Worm (Caenorhabditis elegans) whole organism, L3 larva: ENCODE measurements around the gene F44D12.6.

Experiments used
- R02D3.7 ChIP-seq: fragments of 150-350 bp; optimal IDR thresholded peaks from 2 replicates; lab custom pipeline; 2014; ENCODE audit warnings: missing biosample characterization, missing genetic modification characterization
- ZK546.5 ChIP-seq: sonication (generic microtip); optimal IDR thresholded peaks from 2 replicates; lab custom pipeline; 2017; ENCODE audit warnings: missing biosample characterization, missing genetic modification characterization
- ama-1 ChIP-seq: fragments of 150-350 bp; optimal IDR thresholded peaks from 2 replicates; lab custom pipeline; 2018
- ceh-28 ChIP-seq: fragments of 150-350 bp; optimal IDR thresholded peaks from 2 replicates; lab custom pipeline; 2014; ENCODE audit warnings: missing biosample characterization, missing genetic modification reagents, missing genetic modification characterization
- ceh-82 ChIP-seq: fragments of 150-350 bp; optimal IDR thresholded peaks from 2 replicates; lab custom pipeline; 2014; ENCODE audit warnings: missing biosample characterization, missing genetic modification characterization
- ceh-9 ChIP-seq: sonication (generic microtip); optimal IDR thresholded peaks from 2 replicates; lab custom pipeline; 2018; ENCODE audit warnings: missing biosample characterization, missing genetic modification characterization
- daf-12 ChIP-seq: fragments of 150-350 bp; optimal IDR thresholded peaks from 2 replicates; lab custom pipeline; 2014; ENCODE audit warnings: missing biosample characterization, missing genetic modification reagents, missing genetic modification characterization
- egl-5 ChIP-seq: fragments of 150-350 bp; optimal IDR thresholded peaks from 2 replicates; lab custom pipeline; 2017; ENCODE audit warnings: missing biosample characterization, missing genetic modification reagents, missing genetic modification characterization, inconsistent platforms
- elt-2 ChIP-seq: sonication (generic microtip); optimal IDR thresholded peaks from 2 replicates; lab custom pipeline; 2016; ENCODE audit warnings: missing genetic modification reagents, mild to moderate bottlenecking, missing genetic modification characterization, missing compliant biosample characterization
- eor-1 ChIP-seq, 2 experiments: fragments of 150-350 bp; optimal IDR thresholded peaks; 2 replicates each; lab custom pipeline; 2014 to 2018; ENCODE audit warnings: missing biosample characterization in 2 of 2, missing genetic modification characterization in 2 of 2
- fkh-10 ChIP-seq: sonication (generic microtip); optimal IDR thresholded peaks from 2 replicates; lab custom pipeline; 2017; ENCODE audit warnings: missing biosample characterization, missing genetic modification reagents, missing genetic modification characterization
- fkh-2 ChIP-seq: fragments of 150-350 bp; optimal IDR thresholded peaks from 2 replicates; lab custom pipeline; 2014; ENCODE audit warnings: missing biosample characterization, missing genetic modification reagents, missing genetic modification characterization
- fos-1 ChIP-seq: fragments of 150-350 bp; optimal IDR thresholded peaks from 2 replicates; lab custom pipeline; 2014; ENCODE audit warnings: missing biosample characterization, missing genetic modification characterization
- hmg-11 ChIP-seq: sonication (generic microtip); optimal IDR thresholded peaks from 2 replicates; lab custom pipeline; 2016; ENCODE audit warnings: missing genetic modification characterization, missing compliant biosample characterization
- jun-1 ChIP-seq: fragments of 150-350 bp; optimal IDR thresholded peaks from 2 replicates; lab custom pipeline; 2014; ENCODE audit warnings: missing biosample characterization, missing genetic modification reagents, missing genetic modification characterization
- lin-15B ChIP-seq: fragments of 150-350 bp; optimal IDR thresholded peaks from 2 replicates; lab custom pipeline; 2014; ENCODE audit warnings: missing biosample characterization, missing genetic modification characterization
- lin-39 ChIP-seq: fragments of 150-350 bp; optimal IDR thresholded peaks from 2 replicates; lab custom pipeline; 2018; ENCODE audit warnings: missing biosample characterization, missing genetic modification reagents, missing genetic modification characterization
- lsy-12 ChIP-seq: sonication (generic microtip); optimal IDR thresholded peaks from 2 replicates; lab custom pipeline; 2016; ENCODE audit warnings: mild to moderate bottlenecking, missing genetic modification characterization, missing compliant biosample characterization
- mdl-1 ChIP-seq: fragments of 150-350 bp; optimal IDR thresholded peaks from 2 replicates; lab custom pipeline; 2014; ENCODE audit warnings: missing biosample characterization, missing genetic modification characterization
- nfya-1 ChIP-seq: sonication (generic microtip); optimal IDR thresholded peaks from 2 replicates; lab custom pipeline; 2017; ENCODE audit warnings: missing genetic modification characterization, mild to moderate bottlenecking, missing compliant biosample characterization, antibody characterized with exemption, moderate library complexity; ENCODE audit not compliant: insufficient read depth
- nhr-12 ChIP-seq: fragments of 150-350 bp; optimal IDR thresholded peaks from 2 replicates; lab custom pipeline; 2014; ENCODE audit warnings: missing biosample characterization, missing genetic modification characterization
- nhr-23 ChIP-seq: fragments of 150-350 bp; optimal IDR thresholded peaks from 2 replicates; lab custom pipeline; 2014; ENCODE audit warnings: missing biosample characterization, missing genetic modification reagents, missing genetic modification characterization
- nhr-237 ChIP-seq: fragments of 150-350 bp; optimal IDR thresholded peaks from 2 replicates; lab custom pipeline; 2014; ENCODE audit warnings: missing biosample characterization, missing genetic modification characterization
- nhr-25 ChIP-seq: sonication (generic microtip); optimal IDR thresholded peaks from 2 replicates; lab custom pipeline; 2017; ENCODE audit warnings: missing biosample characterization, missing genetic modification characterization
- nhr-43 ChIP-seq: sonication (generic microtip); optimal IDR thresholded peaks from 2 replicates; lab custom pipeline; 2016; ENCODE audit warnings: mild to moderate bottlenecking, missing genetic modification characterization, missing compliant biosample characterization; ENCODE audit not compliant: poor library complexity, severe bottlenecking
- nhr-67 ChIP-seq: fragments of 150-350 bp; optimal IDR thresholded peaks from 2 replicates; lab custom pipeline; 2014; ENCODE audit warnings: missing biosample characterization, missing genetic modification characterization
- nhr-77 ChIP-seq: fragments of 150-350 bp; optimal IDR thresholded peaks from 2 replicates; lab custom pipeline; 2014; ENCODE audit warnings: missing biosample characterization, missing genetic modification characterization
- pha-4 ChIP-seq: fragments of 150-350 bp; optimal IDR thresholded peaks from 2 replicates; lab custom pipeline; 2014; ENCODE audit warnings: missing biosample characterization, missing genetic modification reagents, missing genetic modification characterization
- pqm-1 ChIP-seq: fragments of 150-350 bp; optimal IDR thresholded peaks from 2 replicates; lab custom pipeline; 2017; ENCODE audit warnings: missing biosample characterization, missing genetic modification characterization, inconsistent platforms
- sea-2 ChIP-seq: fragments of 150-350 bp; sonication (generic microtip); optimal IDR thresholded peaks from 4 replicates; lab custom pipeline; 2014; ENCODE audit warnings: missing biosample characterization, missing genetic modification reagents, missing genetic modification characterization
- skn-1 ChIP-seq: fragments of 150-350 bp; optimal IDR thresholded peaks from 2 replicates; lab custom pipeline; 2014; ENCODE audit warnings: missing biosample characterization, missing genetic modification characterization
- tbx-2 ChIP-seq: sonication (generic microtip); optimal IDR thresholded peaks from 2 replicates; lab custom pipeline; 2016; ENCODE audit warnings: mild to moderate bottlenecking, missing genetic modification characterization, missing compliant biosample characterization
- unc-39 ChIP-seq: sonication (generic microtip); optimal IDR thresholded peaks from 4 replicates; lab custom pipeline; 2017; ENCODE audit warnings: missing biosample characterization, missing genetic modification characterization
- unc-62 ChIP-seq: fragments of 150-350 bp; sonication (generic microtip); optimal IDR thresholded peaks from 4 replicates; lab custom pipeline; 2014; ENCODE audit warnings: missing biosample characterization, missing genetic modification reagents, missing genetic modification characterization
- zag-1 ChIP-seq: fragments of 150-350 bp; optimal IDR thresholded peaks from 2 replicates; lab custom pipeline; 2014; ENCODE audit warnings: missing biosample characterization, missing genetic modification characterization
- ztf-4 ChIP-seq: fragments of 150-350 bp; optimal IDR thresholded peaks from 2 replicates; lab custom pipeline; 2014; ENCODE audit warnings: missing biosample characterization, missing genetic modification characterization

The F44D12.6 gene

ce11 chrIV:10033053-10033452, at the start of gene F44D12.6:
TSS of gene F44D12.6 (plus strand) at chrIV:10033353.
- no peak for TF ChIP-seq ztf-4 (tag; lab: Kevin White, UChicago)
- TF ChIP-seq R02D3.7 (tag; lab: Kevin White, UChicago), result no peak
- TF ChIP-seq ZK546.5 (tag; lab: Kevin White, UChicago), result no peak
- TF ChIP-seq, all 47 proteins: peak for 0

ce11 chrIV:9989416-9989815, 43.7 kb upstream of the F44D12.6 start:
- TF ChIP-seq elt-2 (tag; lab: Kevin White, UChicago) (peak; percentile 2), lin-39 (tag; lab: Kevin White, UChicago) (no peak), lsy-12 (tag; lab: Kevin White, UChicago) (peak; percentile 12)

ce11 chrIV:9993403-9994132, 39.6 kb upstream of the F44D12.6 start:
- TF ChIP-seq nhr-12 (tag; lab: Kevin White, UChicago) (no peak), fos-1 (tag; lab: Kevin White, UChicago) (no peak), nhr-25 (tag; lab: Kevin White, UChicago) (no peak), nhr-67 (tag; lab: Kevin White, UChicago) (no peak), elt-2 (tag; lab: Kevin White, UChicago) (peak; percentile 31), fkh-10 (GFP tag; lab: Kevin White, UChicago) (no peak), nhr-77 (no peak), mdl-1 (tag; lab: Kevin White, UChicago) (no peak), lin-39 (tag; lab: Kevin White, UChicago) (no peak), nfya-1 (tag; lab: Kevin White, UChicago) (no peak), R02D3.7 (tag; lab: Kevin White, UChicago) (no peak), eor-1 (tag; optimal IDR thresholded peaks at IDR 0.05; lab: Kevin White, UChicago) (no peak), tbx-2 (tag; lab: Kevin White, UChicago) (no peak), jun-1 (tag; lab: Kevin White, UChicago) (no peak), ama-1 (lab: Kevin White, UChicago) (peak; percentile 61), sea-2 (GFP tag; lab: Kevin White, UChicago) (no peak), daf-12 (no peak), ztf-4 (tag; lab: Kevin White, UChicago) (no peak), skn-1 (peak; percentile 79), pha-4 (tag; lab: Kevin White, UChicago) (peak; percentile 67), ceh-9 (no peak), zag-1 (no peak), unc-39 (tag; lab: Kevin White, UChicago) (no peak), egl-5 (no peak), nhr-237 (no peak), ZK546.5 (tag; lab: Kevin White, UChicago) (no peak), hmg-11 (peak; percentile 20), fkh-2 (tag; lab: Kevin White, UChicago) (no peak)

- TF ChIP-seq unc-62 (GFP tag; lab: Kevin White, UChicago) (no peak), tbx-2 (tag; lab: Kevin White, UChicago) (peak; percentile 6), mdl-1 (tag; lab: Kevin White, UChicago) (no peak), egl-5 (no peak), ZK546.5 (tag; lab: Kevin White, UChicago) (no peak), ama-1 (lab: Kevin White, UChicago) (peak; percentile 81), nhr-43 (tag; lab: Kevin White, UChicago) (peak; percentile 68), fkh-10 (GFP tag; lab: Kevin White, UChicago) (no peak), lin-15B (tag; lab: Kevin White, UChicago) (peak; percentile 29), nhr-25 (tag; lab: Kevin White, UChicago) (peak; percentile 37), sea-2 (GFP tag; lab: Kevin White, UChicago) (no peak), nhr-67 (tag; lab: Kevin White, UChicago) (no peak), ceh-82 (tag; lab: Kevin White, UChicago) (no peak), hmg-11 (no peak), elt-2 (tag; lab: Kevin White, UChicago) (peak; percentile 46), lin-39 (tag; lab: Kevin White, UChicago) (peak; percentile 4), ceh-28 (tag; lab: Kevin White, UChicago) (peak; percentile 37), ztf-4 (tag; lab: Kevin White, UChicago) (peak; percentile 49), nhr-23 (tag; lab: Kevin White, UChicago) (peak; percentile 62), daf-12 (no peak), unc-39 (tag; lab: Kevin White, UChicago) (no peak), fkh-2 (tag; lab: Kevin White, UChicago) (no peak), lsy-12 (tag; lab: Kevin White, UChicago) (peak; percentile 46), pqm-1 (no peak), nfya-1 (tag; lab: Kevin White, UChicago) (peak; percentile 7), pha-4 (tag; lab: Kevin White, UChicago) (peak; percentile 26)
- TF ChIP-seq, all 47 proteins: peak for 13
These were observed 38.2 kb upstream of the F44D12.6 start, which contains the start of gene uba-1 for ce11 chrIV:9994895-9995394. TSS of gene uba-1 (minus strand) at chrIV:9994945.
